Fruit fly (Drosophila melanogaster): ENCODE measurements around the gene mRpL17.

dm6 chr3L:284253-284652 lies 19.7 kb downstream of the mRpL17 start:
- TF ChIP-seq CG15710 (tag; optimal IDR thresholded peaks at IDR 0.05) (no peak), CG14655 (GFP tag; optimal IDR thresholded peaks at IDR 0.05) (no peak), CG4496 (GFP tag; IDR thresholded peaks at IDR 0.05) (0 out of 3 replicates have a peak, but pooled peaks have one; percentile 31), Ets98B (GFP tag; IDR thresholded peaks at IDR 0.05) (no peak; the same call in 1 of the 2 replicates), CG34367 (tag; optimal IDR thresholded peaks at IDR 0.05) (no peak), CG13204 (GFP tag; optimal IDR thresholded peaks at IDR 0.05) (no peak), rn (GFP tag; IDR thresholded peaks at IDR 0.05) (no peak), CG12605 (GFP tag; IDR thresholded peaks at IDR 0.05) (no peak), CG17806 (tag; optimal IDR thresholded peaks at IDR 0.05) (no peak), CG10348 (GFP tag; IDR thresholded peaks at IDR 0.05) (0 out of 2 replicates have a peak, but pooled peaks have one; percentile 10), Pif1B (GFP tag; optimal IDR thresholded peaks at IDR 0.05) (no peak)
